Worm (Caenorhabditis elegans) whole organism, L4/young adult: ENCODE results near the gene chil-18.

Experiments
- W03F9.2 ChIP-seq: fragments of 150-350 bp; optimal IDR thresholded peaks from 2 replicates; lab custom pipeline; 2014; ENCODE audit warnings: missing biosample characterization, missing genetic modification characterization
- dao-5 ChIP-seq: sonication (generic microtip); optimal IDR thresholded peaks from 2 replicates; lab custom pipeline; 2016; ENCODE audit warnings: missing genotype, missing genetic modification characterization, moderate library complexity, missing compliant biosample characterization
- him-1 ChIP-seq: sonication (generic microtip); optimal IDR thresholded peaks from 2 replicates; lab custom pipeline; 2016; ENCODE audit warnings: missing genotype, missing genetic modification reagents, missing genetic modification characterization, missing compliant biosample characterization

DNA sequence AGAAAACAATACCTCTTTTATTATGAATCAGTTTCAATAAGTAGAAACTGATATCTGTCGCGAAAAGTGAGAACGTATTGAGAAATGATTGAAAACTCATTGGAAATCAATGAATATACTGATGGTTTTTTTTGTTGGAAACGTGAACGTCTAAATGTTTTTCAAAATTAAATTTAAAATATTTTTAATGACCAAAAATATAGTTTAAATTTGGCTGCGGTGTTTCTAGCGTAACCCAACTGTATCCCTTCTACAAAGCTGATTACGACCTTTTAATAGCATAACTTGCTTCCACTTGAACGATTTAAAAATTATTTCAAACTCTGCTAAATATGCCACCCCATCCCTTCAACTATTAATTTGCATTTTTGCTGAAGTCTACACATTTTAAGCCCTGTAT is 36.6 kb upstream of the chil-18 start, which contains the start of gene M176.9:
- TF ChIP-seq dao-5 (tag; lab: Kevin White, UChicago), result no peak
- no peak for TF ChIP-seq W03F9.2 (tag; lab: Kevin White, UChicago)
- TF ChIP-seq him-1 (tag; lab: Kevin White, UChicago), result no peak
